Fruit fly (Drosophila melanogaster) whole organism, embryonic: ENCODE results near the gene Tcs6.

Experiments used
- Aef1 ChIP-seq: fragments of 200-800 bp; sonication (Bioruptor generic); IDR thresholded peaks from 3 replicates; pipeline ENCODE4 v1.3.6; 2022; ENCODE audit warnings: missing biosample characterization, missing genetic modification characterization
- B-H2 ChIP-seq: fragments of 200-800 bp; sonication (Bioruptor generic); optimal IDR thresholded peaks from 2 replicates; lab custom pipeline; 2018; ENCODE audit warnings: missing biosample characterization, mild to moderate bottlenecking, missing genetic modification characterization
- C15 ChIP-seq: fragments of 200-800 bp; sonication (Bioruptor generic); IDR thresholded peaks from 3 replicates; pipeline ENCODE4 v1.3.6; 2022; ENCODE audit warnings: missing biosample characterization, missing genetic modification characterization
- CG10267 ChIP-seq: fragments of 200-800 bp; sonication (Bioruptor generic); optimal IDR thresholded peaks from 2 replicates; lab custom pipeline; 2018; ENCODE audit warnings: missing biosample characterization, mild to moderate bottlenecking, missing genetic modification characterization, moderate library complexity
- CG11093 ChIP-seq: fragments of 200-800 bp; sonication (Bioruptor generic); IDR thresholded peaks from 3 replicates; pipeline ENCODE4 v1.3.6; 2022; ENCODE audit warnings: missing biosample characterization, missing genetic modification characterization
- CG12236 ChIP-seq: fragments of 200-800 bp; sonication (Bioruptor generic); optimal IDR thresholded peaks from 2 replicates; lab custom pipeline; 2016; ENCODE audit warnings: missing biosample characterization, missing genetic modification characterization
- CG12942 ChIP-seq: fragments of 200-800 bp; sonication (Bioruptor generic); optimal IDR thresholded peaks from 3 replicates; lab custom pipeline; 2016; ENCODE audit warnings: missing biosample characterization, missing genetic modification characterization
- CG15696 ChIP-seq: fragments of 200-800 bp; sonication (Bioruptor generic); optimal IDR thresholded peaks from 2 replicates; lab custom pipeline; 2019; ENCODE audit warnings: missing biosample characterization, mild to moderate bottlenecking, missing genetic modification characterization, moderate library complexity
- CG17912 ChIP-seq: fragments of 200-800 bp; sonication (Bioruptor generic); optimal IDR thresholded peaks from 2 replicates; lab custom pipeline; 2018; ENCODE audit warnings: missing biosample characterization, mild to moderate bottlenecking, missing genetic modification characterization
- CG18262 ChIP-seq: fragments of 200-800 bp; optimal IDR thresholded peaks from 3 replicates; lab custom pipeline; 2019; ENCODE audit warnings: missing biosample characterization, mild to moderate bottlenecking, missing genetic modification characterization, moderate library complexity
- CG2116 ChIP-seq: fragments of 200-800 bp; sonication (Bioruptor generic); optimal IDR thresholded peaks from 3 replicates; lab custom pipeline; 2018; ENCODE audit warnings: missing biosample characterization, mild to moderate bottlenecking, missing genetic modification characterization
- CG30431 ChIP-seq: fragments of 200-800 bp; sonication (Bioruptor generic); optimal IDR thresholded peaks from 2 replicates; lab custom pipeline; 2017; ENCODE audit warnings: missing biosample characterization, missing genetic modification characterization
- CG3407 ChIP-seq: fragments of 200-800 bp; sonication (Bioruptor generic); optimal IDR thresholded peaks from 2 replicates; lab custom pipeline; 2018; ENCODE audit warnings: missing biosample characterization, mild to moderate bottlenecking, missing genetic modification characterization
- CG3838 ChIP-seq: fragments of 200-800 bp; sonication (Bioruptor generic); optimal IDR thresholded peaks from 3 replicates; lab custom pipeline; 2016; ENCODE audit warnings: missing biosample characterization, missing genetic modification characterization
- CG4360 ChIP-seq: fragments of 200-800 bp; sonication (Bioruptor generic); IDR thresholded peaks from 2 replicates; pipeline ENCODE4 v1.3.6; 2022; ENCODE audit warnings: missing biosample characterization, missing genetic modification characterization
- CG6689 ChIP-seq: fragments of 200-800 bp; sonication (Bioruptor generic); IDR thresholded peaks from 2 replicates; pipeline ENCODE4 v1.3.6; 2022; ENCODE audit warnings: missing biosample characterization, missing genetic modification characterization
- CG7839 ChIP-seq: fragments of 200-800 bp; sonication (Bioruptor generic); optimal IDR thresholded peaks from 3 replicates; lab custom pipeline; 2018; ENCODE audit warnings: missing biosample characterization, mild to moderate bottlenecking, missing genetic modification characterization, moderate library complexity
- CHES-1-like ChIP-seq: fragments of 200-800 bp; sonication (Bioruptor generic); optimal IDR thresholded peaks from 2 replicates; lab custom pipeline; 2016; ENCODE audit warnings: missing biosample characterization, missing genetic modification characterization
- Drgx ChIP-seq: fragments of 200-800 bp; sonication (Bioruptor generic); IDR thresholded peaks from 2 replicates; pipeline ENCODE4 v1.3.6; 2022; ENCODE audit warnings: missing biosample characterization, missing genetic modification characterization
- E2f2 ChIP-seq: fragments of 200-800 bp; sonication (Bioruptor generic); IDR thresholded peaks from 2 replicates; pipeline ENCODE4 v1.3.6; 2022; ENCODE audit warnings: missing biosample characterization, missing genetic modification characterization
- HmgD ChIP-seq: fragments of 200-800 bp; sonication (Bioruptor generic); optimal IDR thresholded peaks from 3 replicates; lab custom pipeline; 2016; ENCODE audit warnings: missing biosample characterization, missing genetic modification characterization
- Meics ChIP-seq: fragments of 200-800 bp; sonication (Bioruptor generic); optimal IDR thresholded peaks from 2 replicates; lab custom pipeline; 2017; ENCODE audit warnings: missing biosample characterization, mild to moderate bottlenecking, missing genetic modification characterization
- NC2α ChIP-seq: fragments of 200-800 bp; sonication (Bioruptor generic); optimal IDR thresholded peaks from 2 replicates; lab custom pipeline; 2016; ENCODE audit warnings: missing biosample characterization, missing genetic modification characterization
- Nf-YA ChIP-seq: fragments of 200-800 bp; sonication (Bioruptor generic); IDR thresholded peaks from 2 replicates; pipeline ENCODE4 v1.3.6; 2022; ENCODE audit warnings: missing biosample characterization, missing genetic modification characterization
- Nf-YB ChIP-seq: fragments of 200-800 bp; sonication (Bioruptor generic); optimal IDR thresholded peaks from 3 replicates; lab custom pipeline; 2019; ENCODE audit warnings: missing biosample characterization, mild to moderate bottlenecking, missing genetic modification characterization, moderate library complexity
- Optix ChIP-seq: fragments of 200-800 bp; sonication (Bioruptor generic); IDR thresholded peaks from 3 replicates; pipeline ENCODE4 v1.3.6; 2022; ENCODE audit warnings: missing biosample characterization, missing genetic modification characterization
- PHDP ChIP-seq: fragments of 200-800 bp; sonication (Bioruptor generic); optimal IDR thresholded peaks from 3 replicates; lab custom pipeline; 2018; ENCODE audit warnings: missing biosample characterization, mild to moderate bottlenecking, missing genetic modification characterization, moderate library complexity
- Ravus ChIP-seq: fragments of 200-800 bp; sonication (Bioruptor generic); IDR thresholded peaks from 2 replicates; pipeline ENCODE4 v1.3.6; 2022; ENCODE audit warnings: missing biosample characterization, missing genetic modification characterization
- Ssrp ChIP-seq: fragments of 200-800 bp; sonication (Bioruptor generic); optimal IDR thresholded peaks from 2 replicates; lab custom pipeline; 2018; ENCODE audit warnings: missing biosample characterization, mild to moderate bottlenecking, missing genetic modification characterization, moderate library complexity
- al ChIP-seq: fragments of 200-800 bp; sonication (Bioruptor generic); IDR thresholded peaks from 2 replicates; pipeline ENCODE4 v1.3.6; 2022; ENCODE audit warnings: missing biosample characterization, missing genetic modification characterization
- bcd ChIP-seq: fragments of 200-800 bp; sonication (Bioruptor generic); optimal IDR thresholded peaks from 2 replicates; lab custom pipeline; 2017; ENCODE audit warnings: missing biosample characterization, mild to moderate bottlenecking, missing genetic modification characterization
- br ChIP-seq: fragments of >200 bp; optimal IDR thresholded peaks from 2 replicates; lab custom pipeline; 2017
- danr ChIP-seq: fragments of 200-800 bp; sonication (Bioruptor generic); IDR thresholded peaks from 2 replicates; pipeline ENCODE4 v1.3.6; 2022; ENCODE audit warnings: missing biosample characterization, missing genetic modification characterization
- ewg ChIP-seq: fragments of 200-800 bp; sonication (Bioruptor generic); optimal IDR thresholded peaks from 3 replicates; lab custom pipeline; 2017; ENCODE audit warnings: mild to moderate bottlenecking, missing biosample characterization, missing genetic modification reagents, missing genetic modification characterization
- gsb-n ChIP-seq: fragments of 200-800 bp; sonication (Bioruptor generic); optimal IDR thresholded peaks from 3 replicates; lab custom pipeline; 2018; ENCODE audit warnings: missing biosample characterization, mild to moderate bottlenecking, missing genetic modification characterization
- gt ChIP-seq: fragments of 200-800 bp; sonication (Bioruptor generic); IDR thresholded peaks from 2 replicates; pipeline ENCODE4 v1.3.6; 2022; ENCODE audit warnings: missing biosample characterization, missing genetic modification characterization
- h ChIP-seq: fragments of >200 bp; optimal IDR thresholded peaks from 2 replicates; lab custom pipeline; 2017
- inv ChIP-seq: fragments of 200-800 bp; sonication (Bioruptor generic); IDR thresholded peaks from 2 replicates; pipeline ENCODE4 v1.3.6; 2022; ENCODE audit warnings: missing biosample characterization, missing genetic modification characterization; ENCODE audit not compliant: partially characterized antibody
- mld ChIP-seq: fragments of 200-800 bp; sonication (Bioruptor generic); IDR thresholded peaks from 3 replicates; pipeline ENCODE4 v1.3.6; 2022; ENCODE audit warnings: missing biosample characterization, missing genetic modification characterization; ENCODE audit not compliant: partially characterized antibody
- onecut ChIP-seq: fragments of 200-800 bp; sonication (Bioruptor generic); IDR thresholded peaks from 2 replicates; pipeline ENCODE4 v1.3.6; 2022; ENCODE audit warnings: missing biosample characterization, missing genetic modification characterization
- org-1 ChIP-seq: fragments of 200-800 bp; sonication (Bioruptor generic); optimal IDR thresholded peaks from 2 replicates; lab custom pipeline; 2017; ENCODE audit warnings: missing biosample characterization, missing genetic modification characterization
- otp ChIP-seq: fragments of 200-800 bp; sonication (Bioruptor generic); IDR thresholded peaks from 3 replicates; pipeline ENCODE4, ENCODE4 v1.3.6; 2022; ENCODE audit warnings: missing biosample characterization, missing genetic modification characterization
- p53 ChIP-seq: fragments of 200-800 bp; sonication (Bioruptor generic); optimal IDR thresholded peaks from 2 replicates; lab custom pipeline; 2016; ENCODE audit warnings: missing biosample characterization, missing genetic modification characterization
- pan ChIP-seq, 4 experiments: fragments of >200 bp in 3 of 4; fragments of 200-800 bp in 1 of 4; sonication (Bioruptor generic) in 1 of 4; optimal IDR thresholded peaks in 3 of 4; IDR thresholded peaks in 1 of 4; 2 replicates each; pipeline versions ENCODE4 v1.3.6 to Lab custom; 2017 to 2022; ENCODE audit warnings: missing biosample characterization in 2 of 4, missing genetic modification characterization in 2 of 4, mixed read lengths in 1 of 4
- slou ChIP-seq: fragments of 200-800 bp; sonication (Bioruptor generic); optimal IDR thresholded peaks from 3 replicates; lab custom pipeline; 2016; ENCODE audit warnings: missing biosample characterization, missing genetic modification characterization
- sob ChIP-seq: fragments of 200-800 bp; sonication (Bioruptor generic); IDR thresholded peaks from 2 replicates; pipeline ENCODE4 v1.3.6; 2022; ENCODE audit warnings: missing biosample characterization, missing genetic modification characterization
- ssp ChIP-seq: fragments of 200-800 bp; sonication (Bioruptor generic); IDR thresholded peaks from 2 replicates; pipeline ENCODE4 v1.3.6; 2022; ENCODE audit warnings: missing biosample characterization, missing genetic modification characterization
- sug ChIP-seq: fragments of 200-800 bp; optimal IDR thresholded peaks from 2 replicates; lab custom pipeline; 2019; ENCODE audit warnings: missing biosample characterization, mild to moderate bottlenecking, missing genetic modification characterization, moderate library complexity
- ttk ChIP-seq: fragments of 200-800 bp; sonication (Bioruptor generic); IDR thresholded peaks from 2 replicates; pipeline ENCODE4 v2.1.2; 2022; ENCODE audit warnings: missing biosample characterization, missing genetic modification characterization
- wor ChIP-seq: fragments of 200-800 bp; sonication (Bioruptor generic); IDR thresholded peaks from 2 replicates; pipeline ENCODE4 v1.3.6; 2022; ENCODE audit warnings: missing biosample characterization, missing genetic modification characterization

The Tcs6 gene

DNA sequence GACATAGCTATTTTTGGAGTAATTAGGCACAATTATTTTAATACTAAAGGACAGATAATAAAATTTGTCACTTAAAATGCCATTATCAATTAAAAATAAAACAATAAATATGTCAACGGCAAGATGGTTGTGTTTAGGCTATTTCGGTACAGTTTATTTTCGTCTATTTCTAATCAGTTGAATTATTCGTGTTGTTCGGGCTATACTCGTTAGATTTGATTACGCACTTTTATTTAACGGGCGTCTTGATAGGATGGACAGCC, 47.0 kb upstream of the Tcs6 start (continued):
- TF ChIP-seq CG11093 (GFP tag; lab: Robert Waterston, UW) (no peak), PHDP (peak; percentile 25), Meics (peak; percentile 29), CG6689 (GFP tag; lab: Robert Waterston, UW) (no peak), sug (no peak)

DNA sequence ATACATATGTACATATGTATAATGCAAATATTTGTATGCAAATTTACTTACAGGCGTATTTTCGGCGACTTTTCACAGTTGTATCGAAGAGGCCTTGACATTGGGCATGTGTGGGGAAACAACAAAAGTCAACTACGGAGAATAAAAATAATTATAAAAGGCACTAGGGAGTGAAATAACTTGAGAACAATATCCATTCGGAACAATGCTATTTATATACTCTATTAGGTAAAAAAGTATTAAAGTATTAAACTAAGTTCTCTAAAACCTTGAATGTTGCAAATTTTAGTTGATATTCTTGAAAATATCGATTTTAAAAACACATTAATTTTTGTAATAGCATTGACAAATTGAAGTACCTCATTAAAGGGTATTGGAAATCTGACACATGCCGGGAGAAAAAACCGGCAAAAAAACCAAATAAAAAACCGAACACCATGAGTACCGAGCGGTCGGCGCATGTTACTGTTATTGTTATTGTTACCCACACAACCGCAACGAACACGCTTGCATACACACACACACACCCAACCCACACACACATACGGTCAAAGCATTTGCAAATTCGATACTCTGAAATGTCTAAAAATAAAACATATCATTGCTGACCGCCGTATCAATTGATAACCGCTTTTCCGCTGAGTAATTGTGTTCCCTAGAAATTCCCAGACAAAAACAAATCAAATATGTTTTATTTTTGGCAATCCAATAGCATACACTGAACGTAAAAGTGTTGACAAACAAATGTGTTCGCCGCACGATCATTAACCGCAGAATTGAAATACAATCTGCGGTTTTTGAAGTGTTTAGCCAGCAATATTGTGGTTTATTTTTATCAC, 46.5 kb upstream of the Tcs6 start:
- TF ChIP-seq Ssrp (tag; lab: Kevin White, UChicago) (no peak), CG15696 (tag; lab: Kevin White, UChicago) (peak; percentile 37), CG7839 (peak; percentile 42), Aef1 (no peak), CG30431 (GFP tag; lab: Kevin White, UChicago) (no peak), NC2α (GFP tag; lab: Kevin White, UChicago) (no peak), Nf-YA (GFP tag; lab: Robert Waterston, UW) (no peak), CG10267 (tag; lab: Kevin White, UChicago) (no peak), sob (no peak), CG4360 (GFP tag; lab: Robert Waterston, UW) (no peak), inv (GFP tag; lab: Robert Waterston, UW) (no peak), CG3407 (GFP tag; lab: Kevin White, UChicago) (peak; percentile 10), gsb-n (tag; lab: Kevin White, UChicago) (no peak), CG2116 (GFP tag; lab: Kevin White, UChicago) (no peak), mld (no peak), C15 (GFP tag; lab: Robert Waterston, UW) (no peak), h (no peak), CG18262 (tag; lab: Kevin White, UChicago) (peak; percentile 13), CG6689 (GFP tag; lab: Robert Waterston, UW) (no peak), gt (GFP tag; lab: Robert Waterston, UW) (no peak), Nf-YB (GFP tag; lab: Kevin White, UChicago) (no peak), br (no peak), Drgx (no peak), danr (GFP tag; lab: Robert Waterston, UW) (no peak; the same call in 1 of the 2 replicates), bcd (GFP tag; lab: Kevin White, UChicago) (peak; percentile 32), CHES-1-like (GFP tag; lab: Kevin White, UChicago) (no peak), pan (optimal IDR thresholded peaks at IDR 0.05; lab: Kevin White, UChicago) (no peak), pan (GFP tag; optimal IDR thresholded peaks at IDR 0.05 in 1 of 2, IDR thresholded peaks at IDR 0.05 in 1 of 2) (peak in 1 of 2 experiments; percentile 70), al (GFP tag; lab: Robert Waterston, UW) (0 out of 2 replicates have a peak, but pooled peaks have one; percentile 23), wor (no peak), E2f2 (GFP tag; lab: Robert Waterston, UW) (no peak), CG12942 (GFP tag; lab: Kevin White, UChicago) (no peak), Optix (GFP tag; lab: Robert Waterston, UW) (no peak), p53 (GFP tag; lab: Kevin White, UChicago) (no peak), ttk (no peak), slou (GFP tag; lab: Kevin White, UChicago) (no peak), onecut (GFP tag; lab: Robert Waterston, UW) (no peak), CG17912 (GFP tag; lab: Kevin White, UChicago) (no peak), B-H2 (GFP tag; lab: Kevin White, UChicago) (no peak), Ravus (GFP tag; lab: Robert Waterston, UW) (no peak), HmgD (no peak), CG3838 (no peak), org-1 (no peak), ewg (GFP tag; lab: Kevin White, UChicago) (no peak), ssp (GFP tag; lab: Robert Waterston, UW) (no peak), otp (no peak), CG12236 (GFP tag; lab: Kevin White, UChicago) (no peak)
